Worm (Caenorhabditis elegans) whole organism, L4 larva: Measurements from ENCODE around the gene rif-1.1.

ENCODE experiments used
- F26F4.8 ChIP-seq: fragments of 200-800 bp; sonication (Bioruptor generic); conservative IDR thresholded peaks from 2 replicates; pipeline ENCODE4 v1.3.6; 2022; ENCODE audit warnings: missing genetic modification characterization, missing compliant biosample characterization
- Y48G9A.11 ChIP-seq: fragments of 200-800 bp; sonication (Bioruptor generic); IDR thresholded peaks from 2 replicates; pipeline ENCODE4 v1.3.6; 2022; ENCODE audit warnings: missing genetic modification reagents, missing genetic modification characterization, missing compliant biosample characterization
- aly-2 ChIP-seq: sonication (generic microtip); optimal IDR thresholded peaks from 2 replicates; lab custom pipeline; 2018; ENCODE audit warnings: missing biosample characterization, missing genetic modification characterization
- ces-1 ChIP-seq: fragments of 150-350 bp; sonication (generic microtip); optimal IDR thresholded peaks from 4 replicates; lab custom pipeline; 2014; ENCODE audit warnings: missing biosample characterization, missing genetic modification reagents, missing genetic modification characterization
- lin-15B ChIP-seq: fragments of 150-350 bp; sonication (generic microtip); optimal IDR thresholded peaks from 3 replicates; lab custom pipeline; 2014; ENCODE audit warnings: missing biosample characterization, missing genetic modification characterization
- lin-39 ChIP-seq: fragments of 150-350 bp; optimal IDR thresholded peaks from 2 replicates; lab custom pipeline; 2014; ENCODE audit warnings: missing biosample characterization, missing genetic modification reagents, missing genetic modification characterization
- madf-9 ChIP-seq: fragments of 200-800 bp; sonication (Bioruptor generic); conservative IDR thresholded peaks from 2 replicates; pipeline ENCODE4 v1.3.6; 2022; ENCODE audit warnings: missing genetic modification reagents, missing genetic modification characterization, missing compliant biosample characterization
- nhr-28 ChIP-seq: fragments of 150-350 bp; optimal IDR thresholded peaks from 2 replicates; lab custom pipeline; 2014; ENCODE audit warnings: missing biosample characterization, missing genetic modification characterization
- unc-62 ChIP-seq, 3 experiments: fragments of 150-350 bp in 1 of 3; sonication (generic microtip); optimal IDR thresholded peaks in 2 of 3; peaks in 1 of 3; 1 replicate in 1 of 3; 2 replicates in 2 of 3; lab custom pipeline; 2014 to 2017; ENCODE audit warnings: missing biosample characterization in 3 of 3, missing genetic modification characterization in 3 of 3, missing genetic modification reagents in 3 of 3, missing genotype in 1 of 3

DNA sequence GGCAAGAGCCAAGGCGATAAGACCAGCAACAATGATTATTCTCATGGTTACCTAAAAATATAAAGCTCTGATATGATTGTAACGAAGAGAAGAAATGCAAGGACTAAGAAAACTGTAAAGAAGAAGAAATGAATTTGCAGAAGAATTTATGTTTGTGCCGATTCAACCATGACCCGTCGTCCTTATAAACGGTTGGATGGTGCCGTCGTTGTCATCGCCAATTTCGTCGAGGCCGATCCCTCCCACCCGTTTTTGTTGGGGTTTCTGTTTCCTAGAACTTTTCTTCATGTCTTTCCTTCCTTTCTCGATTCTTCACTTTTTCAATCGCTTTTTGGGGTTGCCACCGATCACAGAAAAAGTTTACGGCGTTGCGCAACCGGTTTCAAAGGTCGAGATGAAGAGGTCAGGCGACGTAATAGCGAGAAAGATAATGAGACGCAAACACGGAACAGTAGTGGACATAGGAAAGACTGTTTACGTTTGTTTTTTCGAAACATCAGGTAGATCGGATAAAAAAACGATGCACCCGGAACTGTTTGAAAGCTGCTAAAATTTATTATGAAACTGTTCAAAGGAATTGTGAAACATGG, 10.9 kb upstream of the rif-1.1 start, which contains the start of gene epic-1:
- TF ChIP-seq F26F4.8 (no peak), aly-2 (tag; lab: Kevin White, UChicago) (no peak), ces-1 (GFP tag; lab: Kevin White, UChicago) (no peak), nhr-28 (tag; lab: Kevin White, UChicago) (peak; percentile 31), unc-62 (GFP tag; optimal IDR thresholded peaks at IDR 0.05 in 1 of 2; lab: Kevin White, UChicago) (no peak), unc-62 (tag; optimal IDR thresholded peaks at IDR 0.05; lab: Kevin White, UChicago) (no peak), lin-39 (tag; lab: Kevin White, UChicago) (no peak), Y48G9A.11 (GFP tag; lab: Robert Waterston, UW) (no peak), lin-15B (tag; lab: Kevin White, UChicago) (no peak), madf-9 (GFP tag; lab: Robert Waterston, UW) (no peak)
